Fruit fly (Drosophila melanogaster): ENCODE measurements around the gene CG6511.

Gene CG6511

dm6 chr3L:8731494-8731994, 10.4 kb downstream of the CG6511 start, which contains the start of gene Cp16:
Cp16 (plus strand) TSS chr3L:8731944.
- TF ChIP-seq Rel (GFP tag; optimal IDR thresholded peaks at IDR 0.05), result no peak
- no peak for TF ChIP-seq Rel (tag; optimal IDR thresholded peaks at IDR 0.05)
- TF ChIP-seq OdsH (GFP tag; optimal IDR thresholded peaks at IDR 0.05), result no peak
- no peak for TF ChIP-seq h (GFP tag; optimal IDR thresholded peaks at IDR 0.05)
- TF ChIP-seq jim (GFP tag; optimal IDR thresholded peaks at IDR 0.05), result no peak
- no peak for TF ChIP-seq GATAd (GFP tag; optimal IDR thresholded peaks at IDR 0.05)
- no peak for TF ChIP-seq Dif (GFP tag; optimal IDR thresholded peaks at IDR 0.05; ENCODE audit: partially characterized antibody)
- TF ChIP-seq CrebA (GFP tag; optimal IDR thresholded peaks at IDR 0.05; ENCODE audit: borderline replicate concordance), result no peak
- TF ChIP-seq Dfd (GFP tag; optimal IDR thresholded peaks at IDR 0.05), result no peak
- TF ChIP-seq foxo (GFP tag; optimal IDR thresholded peaks at IDR 0.05), result no peak
- TF ChIP-seq usp (GFP tag; optimal IDR thresholded peaks at IDR 0.05), result no peak
- TF ChIP-seq tai (GFP tag; optimal IDR thresholded peaks at IDR 0.05), result no peak
- no peak for TF ChIP-seq ey (GFP tag; optimal IDR thresholded peaks at IDR 0.05)
- TF ChIP-seq dmrt93B (GFP tag; optimal IDR thresholded peaks at IDR 0.05), result no peak
- TF ChIP-seq CG9705 (GFP tag; optimal IDR thresholded peaks at IDR 0.05), result no peak
- TF ChIP-seq woc (GFP tag; optimal IDR thresholded peaks at IDR 0.05), result no peak
- TF ChIP-seq psq (GFP tag; optimal IDR thresholded peaks at IDR 0.05), result no peak

dm6 chr3L:8741051-8741468, 19.9 kb downstream of the CG6511 start:
- TF ChIP-seq CG9705 (GFP tag; optimal IDR thresholded peaks at IDR 0.05) (no peak), dmrt93B (GFP tag; optimal IDR thresholded peaks at IDR 0.05) (peak; percentile 12)

dm6 chr3L:8745210-8745609, 24.1 kb downstream of the CG6511 start, which contains the start of gene Prm:
Prm (minus strand) TSS chr3L:8745310.
- TF ChIP-seq br (GFP tag; optimal IDR thresholded peaks at IDR 0.05) (no peak), Dfd (GFP tag; optimal IDR thresholded peaks at IDR 0.05) (no peak), Hr78 (GFP tag; optimal IDR thresholded peaks at IDR 0.05) (no peak)

dm6 chr3L:8746519-8746918, 25.4 kb downstream of the CG6511 start:
- no peak for TF ChIP-seq Dif (GFP tag; optimal IDR thresholded peaks at IDR 0.05; ENCODE audit: partially characterized antibody)
- TF ChIP-seq Mio (GFP tag; optimal IDR thresholded peaks at IDR 0.05), result no peak
- no peak for TF ChIP-seq psq (GFP tag; optimal IDR thresholded peaks at IDR 0.05)
- no peak for TF ChIP-seq Hr83 (GFP tag; optimal IDR thresholded peaks at IDR 0.05; ENCODE audit: poor library complexity, severe bottlenecking)
- no peak for TF ChIP-seq Hnf4 (GFP tag; optimal IDR thresholded peaks at IDR 0.05)
- no peak for TF ChIP-seq N (GFP tag; optimal IDR thresholded peaks at IDR 0.05)
- no peak for TF ChIP-seq dl (GFP tag; optimal IDR thresholded peaks at IDR 0.05; ENCODE audit: insufficient read depth in 1 of 2, partially characterized antibody in 2 of 2)
- TF ChIP-seq OdsH (GFP tag; optimal IDR thresholded peaks at IDR 0.05), result no peak
- TF ChIP-seq lola (GFP tag; optimal IDR thresholded peaks at IDR 0.05), result no peak
- TF ChIP-seq dmrt93B (GFP tag; optimal IDR thresholded peaks at IDR 0.05), result no peak
- TF ChIP-seq h (GFP tag; optimal IDR thresholded peaks at IDR 0.05), result no peak
- TF ChIP-seq Sp1 (GFP tag; optimal IDR thresholded peaks at IDR 0.05), result no peak
- no peak for TF ChIP-seq Rel (GFP tag; optimal IDR thresholded peaks at IDR 0.05)
- no peak for TF ChIP-seq Rel (tag; optimal IDR thresholded peaks at IDR 0.05)
- TF ChIP-seq pan (optimal IDR thresholded peaks at IDR 0.05), result no peak
- TF ChIP-seq br (GFP tag; optimal IDR thresholded peaks at IDR 0.05), result no peak
- no peak for TF ChIP-seq foxo (GFP tag; optimal IDR thresholded peaks at IDR 0.05)
- TF ChIP-seq Vsx2 (GFP tag; optimal IDR thresholded peaks at IDR 0.05; ENCODE audit: partially characterized antibody), result no peak
- TF ChIP-seq Myc (optimal IDR thresholded peaks at IDR 0.05), result no peak
- no peak for TF ChIP-seq HLH106 (tag; optimal IDR thresholded peaks at IDR 0.05)

dm6 chr3L:8748323-8748722, 27.2 kb downstream of the CG6511 start:
- TF ChIP-seq Rel (GFP tag; optimal IDR thresholded peaks at IDR 0.05) (no peak), Rel (tag; optimal IDR thresholded peaks at IDR 0.05) (no peak), fru (GFP tag; optimal IDR thresholded peaks at IDR 0.05) (no peak), rgr (GFP tag; optimal IDR thresholded peaks at IDR 0.05) (no peak), pan (optimal IDR thresholded peaks at IDR 0.05) (no peak), ey (GFP tag; optimal IDR thresholded peaks at IDR 0.05) (no peak), GATAd (GFP tag; optimal IDR thresholded peaks at IDR 0.05) (no peak), lola (GFP tag; optimal IDR thresholded peaks at IDR 0.05) (no peak), Myc (optimal IDR thresholded peaks at IDR 0.05) (no peak), foxo (GFP tag; optimal IDR thresholded peaks at IDR 0.05) (no peak), sv (GFP tag; optimal IDR thresholded peaks at IDR 0.05) (no peak), Hr83 (GFP tag; optimal IDR thresholded peaks at IDR 0.05; ENCODE audit: poor library complexity, severe bottlenecking) (no peak), brk (GFP tag; optimal IDR thresholded peaks at IDR 0.05) (no peak), Abd-B (GFP tag; optimal IDR thresholded peaks at IDR 0.05) (no peak), dl (GFP tag; optimal IDR thresholded peaks at IDR 0.05; ENCODE audit: insufficient read depth in 1 of 2, partially characterized antibody in 2 of 2) (no peak), usp (GFP tag; optimal IDR thresholded peaks at IDR 0.05) (no peak), dmrt93B (GFP tag; optimal IDR thresholded peaks at IDR 0.05) (no peak)
